Fruit fly (Drosophila melanogaster): ENCODE measurements around the gene X11L.

dm6 chrX:17636001-17636400, 36.6 kb downstream of the X11L start, which contains the start of the genes CG8289 and CG5800:
- TF ChIP-seq Hr39 (optimal IDR thresholded peaks at IDR 0.05) (no peak), hb (GFP tag; IDR thresholded peaks at IDR 0.05; ENCODE audit: partially characterized antibody) (0 out of 3 replicates have a peak, but pooled peaks have one; percentile 14), Lhr (GFP tag; optimal IDR thresholded peaks at IDR 0.05) (no peak), ATbp (GFP tag; optimal IDR thresholded peaks at IDR 0.05) (no peak), Xrp1 (GFP tag; IDR thresholded peaks at IDR 0.05) (no peak), CG33557 (GFP tag; optimal IDR thresholded peaks at IDR 0.05) (peak; percentile 20), vnd (GFP tag; IDR thresholded peaks at IDR 0.05; ENCODE audit: partially characterized antibody) (peak; percentile 54), unpg (GFP tag; optimal IDR thresholded peaks at IDR 0.05) (no peak), sr (GFP tag; IDR thresholded peaks at IDR 0.05) (no peak)

All from whole organism, embryonic.